Worm (Caenorhabditis elegans): ENCODE results near the gene F11G11.13.

Gene F11G11.13

DNA sequence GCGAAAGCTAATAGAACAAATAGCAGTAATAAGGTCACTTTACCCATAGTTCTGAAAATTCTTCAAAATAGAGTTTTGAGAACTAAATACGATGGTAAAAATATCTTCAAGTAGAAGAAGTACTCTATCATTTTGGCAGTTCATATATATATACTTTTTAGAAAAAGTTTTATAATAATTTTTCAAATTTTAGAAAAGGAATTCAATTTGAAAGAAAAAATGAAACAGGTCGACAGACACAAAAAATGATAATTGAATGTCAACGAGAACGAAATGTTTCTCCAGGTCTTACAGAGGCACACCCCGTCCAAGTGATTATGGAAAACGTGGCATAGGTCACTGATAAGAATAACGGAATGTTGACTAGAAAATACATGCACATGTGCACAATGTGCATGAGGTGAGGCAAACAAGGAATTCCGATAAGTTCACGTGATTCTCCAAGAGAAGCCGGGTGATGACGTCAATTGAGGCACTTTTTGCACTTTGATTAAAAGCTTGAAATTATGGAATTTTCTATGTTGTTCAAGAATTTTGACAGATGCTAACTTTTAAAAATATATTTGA is 49.3 kb upstream of the F11G11.13 start, which contains the start of gene aagr-2 (continued):
- TF ChIP-seq ccch-3 (GFP tag; optimal IDR thresholded peaks at IDR 0.05): no peak
- TF ChIP-seq lin-54 (GFP tag; optimal IDR thresholded peaks at IDR 0.05): no peak
- no peak for TF ChIP-seq ztf-6 (GFP tag; IDR thresholded peaks at IDR 0.05)
- TF ChIP-seq mcd-1 (GFP tag; IDR thresholded peaks at IDR 0.05): no peak
- TF ChIP-seq ztf-18 (tag; optimal IDR thresholded peaks at IDR 0.05): no peak
- TF ChIP-seq unc-62 (GFP tag; optimal IDR thresholded peaks at IDR 0.05): no peak
- TF ChIP-seq madf-6 (GFP tag; IDR thresholded peaks at IDR 0.05): no peak
- TF ChIP-seq die-1 (tag; optimal IDR thresholded peaks at IDR 0.05): no peak
- TF ChIP-seq egl-18 (GFP tag; IDR thresholded peaks at IDR 0.05): no peak
- peak; percentile 54 for TF ChIP-seq nhr-90 (tag; optimal IDR thresholded peaks at IDR 0.05)
- no peak for TF ChIP-seq gei-17 (GFP tag; optimal IDR thresholded peaks at IDR 0.05)
- no peak for TF ChIP-seq lsl-1 (GFP tag; optimal IDR thresholded peaks at IDR 0.05)
- no peak for TF ChIP-seq F39B2.1 (GFP tag; IDR thresholded peaks at IDR 0.05)
- no peak for TF ChIP-seq snpc-1.1 (tag; optimal IDR thresholded peaks at IDR 0.05; ENCODE audit: insufficient read depth)
- no peak for TF ChIP-seq madf-3 (GFP tag; IDR thresholded peaks at IDR 0.05)
- TF ChIP-seq lin-40 (tag; optimal IDR thresholded peaks at IDR 0.05): no peak
- TF ChIP-seq F33H1.4 (GFP tag; IDR thresholded peaks at IDR 0.05): no peak
- TF ChIP-seq pha-4 (tag; optimal IDR thresholded peaks at IDR 0.05): peak; percentile 86
- TF ChIP-seq snpc-4 (GFP tag; optimal IDR thresholded peaks at IDR 0.05): no peak
- TF ChIP-seq snpc-4 (tag; optimal IDR thresholded peaks at IDR 0.05): peak in 1 of 4 experiments; percentile 10
- TF ChIP-seq C06A6.2 (GFP tag; conservative IDR thresholded peaks at IDR 0.05): no peak
- TF ChIP-seq ceh-100 (GFP tag; IDR thresholded peaks at IDR 0.05): no peak
- TF ChIP-seq tbp1 (GFP tag; optimal IDR thresholded peaks at IDR 0.05): peak; percentile 25
- TF ChIP-seq dpl-1 (GFP tag; optimal IDR thresholded peaks at IDR 0.05): no peak
- TF ChIP-seq F57A8.1 (GFP tag; optimal IDR thresholded peaks at IDR 0.05): no peak
- TF ChIP-seq ceh-91 (GFP tag; IDR thresholded peaks at IDR 0.05): no peak
- no peak for TF ChIP-seq ztf-26 (tag; optimal IDR thresholded peaks at IDR 0.05)
- TF ChIP-seq F57C9.4 (tag; optimal IDR thresholded peaks at IDR 0.05): no peak
- peak; percentile 74; the same call in 1 of the 2 replicates for TF ChIP-seq egl-44 (GFP tag; IDR thresholded peaks at IDR 0.05)
- TF ChIP-seq sea-2 (GFP tag; IDR thresholded peaks at IDR 0.05): no peak
- peak; percentile 18 for TF ChIP-seq ztf-22 (GFP tag; optimal IDR thresholded peaks at IDR 0.05)
- no peak for TF ChIP-seq zfh-2 (GFP tag; conservative IDR thresholded peaks at IDR 0.05)
- TF ChIP-seq madf-10 (tag; optimal IDR thresholded peaks at IDR 0.05): no peak
- peak; percentile 11 for TF ChIP-seq F22D6.2 (tag; optimal IDR thresholded peaks at IDR 0.05)
- TF ChIP-seq ceh-40 (GFP tag; IDR thresholded peaks at IDR 0.05): no peak
- TF ChIP-seq hmg-1.2 (GFP tag; IDR thresholded peaks at IDR 0.05): no peak
- no peak for TF ChIP-seq pbrm-1 (GFP tag; IDR thresholded peaks at IDR 0.05)
- no peak for TF ChIP-seq mel-28 (tag; optimal IDR thresholded peaks at IDR 0.05; ENCODE audit: borderline replicate concordance)
- no peak for TF ChIP-seq ceh-58 (GFP tag; IDR thresholded peaks at IDR 0.05)
- TF ChIP-seq nfya-1 (tag; optimal IDR thresholded peaks at IDR 0.05; ENCODE audit: borderline replicate concordance, insufficient read depth): no peak
- no peak for TF ChIP-seq akir-1 (GFP tag; optimal IDR thresholded peaks at IDR 0.05)
- TF ChIP-seq Y67H2A.10 (GFP tag; conservative IDR thresholded peaks at IDR 0.05): no peak
- TF ChIP-seq efl-1 (GFP tag; optimal IDR thresholded peaks at IDR 0.05): no peak
- TF ChIP-seq dpff-1 (tag; optimal IDR thresholded peaks at IDR 0.05): no peak

Data from whole organism, young adult.